Worm (Caenorhabditis elegans) whole organism, midembryonic: ENCODE results near the gene W06D12.6.

Source experiments
- T22C8.4 ChIP-seq: fragments of 200-800 bp; sonication (Bioruptor generic); IDR thresholded peaks from 2 replicates; pipeline ENCODE4 v1.3.6; 2022; ENCODE audit warnings: missing genetic modification characterization, missing compliant biosample characterization
- cog-1 ChIP-seq: sonication (generic microtip); optimal IDR thresholded peaks from 2 replicates; lab custom pipeline; 2016; ENCODE audit warnings: missing genetic modification characterization, missing compliant biosample characterization
- flt-1 ChIP-seq: fragments of 200-800 bp; sonication (Bioruptor generic); IDR thresholded peaks from 2 replicates; pipeline ENCODE4 v1.3.6; 2022; ENCODE audit warnings: missing genetic modification characterization, missing compliant biosample characterization
- klf-2 ChIP-seq: fragments of 200-800 bp; sonication (Bioruptor generic); conservative IDR thresholded peaks from 2 replicates; pipeline ENCODE4 v1.3.6; 2022; ENCODE audit warnings: missing genetic modification reagents, missing genetic modification characterization, missing compliant biosample characterization
- med-1 ChIP-seq: sonication (generic microtip); optimal IDR thresholded peaks from 2 replicates; lab custom pipeline; 2017; ENCODE audit warnings: missing genetic modification characterization, mild to moderate bottlenecking, missing compliant biosample characterization, antibody characterized with exemption, missing genetic modification reagents; ENCODE audit not compliant: insufficient read depth
- ref-1 ChIP-seq: fragments of 200-800 bp; sonication (Bioruptor generic); conservative IDR thresholded peaks from 2 replicates; pipeline ENCODE4 v1.3.6; 2022; ENCODE audit warnings: missing genetic modification reagents, missing genetic modification characterization, missing compliant biosample characterization
- tab-1 ChIP-seq: fragments of 200-800 bp; sonication (Bioruptor generic); IDR thresholded peaks from 2 replicates; pipeline ENCODE4 v1.3.6; 2022; ENCODE audit warnings: missing genetic modification characterization, missing compliant biosample characterization
- ztf-23 ChIP-seq: fragments of 200-800 bp; sonication (Bioruptor generic); IDR thresholded peaks from 2 replicates; pipeline ENCODE4 v1.3.6; 2022; ENCODE audit warnings: missing genetic modification reagents, missing genetic modification characterization, missing compliant biosample characterization
- ztf-29 ChIP-seq: fragments of 200-800 bp; sonication (Bioruptor generic); IDR thresholded peaks from 2 replicates; pipeline ENCODE4 v1.3.6; 2022; ENCODE audit warnings: missing genetic modification reagents, missing genetic modification characterization, missing compliant biosample characterization

The W06D12.6 gene

ce11 chrV:17705814-17706213 lies at the start of gene W06D12.6:
TSS of gene W06D12.6 (plus strand) at chrV:17706114.
- TF ChIP-seq ztf-23 (no peak), tab-1 (GFP tag; lab: Robert Waterston, UW) (no peak), klf-2 (GFP tag; lab: Robert Waterston, UW) (no peak), cog-1 (tag; lab: Kevin White, UChicago) (no peak), flt-1 (GFP tag; lab: Robert Waterston, UW) (no peak), T22C8.4 (GFP tag; lab: Robert Waterston, UW) (no peak)

ce11 chrV:17658824-17659223 lies 47.1 kb upstream of the W06D12.6 start:
- TF ChIP-seq tab-1 (GFP tag; lab: Robert Waterston, UW) (no peak), ztf-23 (no peak), ref-1 (GFP tag; lab: Robert Waterston, UW) (no peak), cog-1 (tag; lab: Kevin White, UChicago) (no peak), T22C8.4 (GFP tag; lab: Robert Waterston, UW) (no peak), med-1 (no peak), flt-1 (GFP tag; lab: Robert Waterston, UW) (no peak), klf-2 (GFP tag; lab: Robert Waterston, UW) (no peak), ztf-29 (no peak)

ce11 chrV:17659228-17659627 lies 46.7 kb upstream of the W06D12.6 start, which contains the start of gene fbxa-108:
TSS of gene fbxa-108 (minus strand) at chrV:17659385.
- TF ChIP-seq ref-1 (GFP tag; lab: Robert Waterston, UW) (no peak), cog-1 (tag; lab: Kevin White, UChicago) (no peak), ztf-29 (no peak), flt-1 (GFP tag; lab: Robert Waterston, UW) (no peak), T22C8.4 (GFP tag; lab: Robert Waterston, UW) (no peak), klf-2 (GFP tag; lab: Robert Waterston, UW) (no peak), ztf-23 (no peak), med-1 (no peak), tab-1 (GFP tag; lab: Robert Waterston, UW) (no peak)

- TF ChIP-seq klf-2 (GFP tag; lab: Robert Waterston, UW) (no peak), flt-1 (GFP tag; lab: Robert Waterston, UW) (no peak), ref-1 (GFP tag; lab: Robert Waterston, UW) (no peak), tab-1 (GFP tag; lab: Robert Waterston, UW) (no peak), ztf-23 (no peak), ztf-29 (no peak), med-1 (no peak), cog-1 (tag; lab: Kevin White, UChicago) (no peak), T22C8.4 (GFP tag; lab: Robert Waterston, UW) (no peak)
Observed at ce11 chrV:17660003-17660402, 45.9 kb upstream of the W06D12.6 start, which contains the start of gene dgat-2. TSS of gene dgat-2 (plus strand) at chrV:17660303.

- no peak for TF ChIP-seq ztf-23
- no peak for TF ChIP-seq ref-1 (GFP tag; lab: Robert Waterston, UW)
- no peak for TF ChIP-seq cog-1 (tag; lab: Kevin White, UChicago)
- no peak for TF ChIP-seq flt-1 (GFP tag; lab: Robert Waterston, UW)
- no peak for TF ChIP-seq T22C8.4 (GFP tag; lab: Robert Waterston, UW)
Observed at ce11 chrV:17662260-17662659, 43.7 kb upstream of the W06D12.6 start.

- TF ChIP-seq T22C8.4 (GFP tag; lab: Robert Waterston, UW) = no peak
- no peak for TF ChIP-seq ztf-23
- TF ChIP-seq flt-1 (GFP tag; lab: Robert Waterston, UW) = no peak
- no peak for TF ChIP-seq ref-1 (GFP tag; lab: Robert Waterston, UW)
- TF ChIP-seq med-1 = no peak
- no peak for TF ChIP-seq ztf-29
- TF ChIP-seq klf-2 (GFP tag; lab: Robert Waterston, UW) = no peak
- no peak for TF ChIP-seq tab-1 (GFP tag; lab: Robert Waterston, UW)
- TF ChIP-seq cog-1 (tag; lab: Kevin White, UChicago) = no peak
Observed at ce11 chrV:17664367-17664766, 41.5 kb upstream of the W06D12.6 start.

ce11 chrV:17665906-17666305 lies 40.0 kb upstream of the W06D12.6 start, which contains the start of gene F59A1.11:
TSS of gene F59A1.11 (minus strand) at chrV:17666006.
- TF ChIP-seq cog-1 (tag; lab: Kevin White, UChicago) (no peak), ztf-29 (no peak), T22C8.4 (GFP tag; lab: Robert Waterston, UW) (no peak), ztf-23 (no peak), med-1 (no peak), flt-1 (GFP tag; lab: Robert Waterston, UW) (no peak), klf-2 (GFP tag; lab: Robert Waterston, UW) (no peak), tab-1 (GFP tag; lab: Robert Waterston, UW) (no peak), ref-1 (GFP tag; lab: Robert Waterston, UW) (no peak)

- TF ChIP-seq flt-1 (GFP tag; lab: Robert Waterston, UW) (no peak), cog-1 (tag; lab: Kevin White, UChicago) (no peak), ztf-29 (no peak), klf-2 (GFP tag; lab: Robert Waterston, UW) (no peak), T22C8.4 (GFP tag; lab: Robert Waterston, UW) (no peak), ztf-23 (no peak), med-1 (no peak), tab-1 (GFP tag; lab: Robert Waterston, UW) (no peak), ref-1 (GFP tag; lab: Robert Waterston, UW) (no peak)
Observed at ce11 chrV:17667676-17668075, 38.2 kb upstream of the W06D12.6 start, which contains the start of gene F59A1.12. TSS of gene F59A1.12 (minus strand) at chrV:17667776.

- TF ChIP-seq ref-1 (GFP tag; lab: Robert Waterston, UW) (no peak), cog-1 (tag; lab: Kevin White, UChicago) (no peak), klf-2 (GFP tag; lab: Robert Waterston, UW) (no peak), flt-1 (GFP tag; lab: Robert Waterston, UW) (no peak), tab-1 (GFP tag; lab: Robert Waterston, UW) (no peak), med-1 (no peak), ztf-29 (no peak), ztf-23 (no peak), T22C8.4 (GFP tag; lab: Robert Waterston, UW) (no peak)
Observed at ce11 chrV:17668531-17668930, 37.4 kb upstream of the W06D12.6 start, which contains the start of gene str-89. TSS of gene str-89 (plus strand) at chrV:17668831.

ce11 chrV:17673343-17673742 lies 32.6 kb upstream of the W06D12.6 start, which contains the start of gene str-93:
TSS of gene str-93 (minus strand) at chrV:17673443.
- no peak for TF ChIP-seq ztf-29
- TF ChIP-seq ref-1 (GFP tag; lab: Robert Waterston, UW) = no peak
- TF ChIP-seq ztf-23 = no peak
- no peak for TF ChIP-seq cog-1 (tag; lab: Kevin White, UChicago)
- TF ChIP-seq med-1 = no peak
- TF ChIP-seq klf-2 (GFP tag; lab: Robert Waterston, UW) = no peak
- TF ChIP-seq tab-1 (GFP tag; lab: Robert Waterston, UW) = no peak
